Worm (Caenorhabditis elegans): ENCODE results near the gene K08E4.7.

DNA sequence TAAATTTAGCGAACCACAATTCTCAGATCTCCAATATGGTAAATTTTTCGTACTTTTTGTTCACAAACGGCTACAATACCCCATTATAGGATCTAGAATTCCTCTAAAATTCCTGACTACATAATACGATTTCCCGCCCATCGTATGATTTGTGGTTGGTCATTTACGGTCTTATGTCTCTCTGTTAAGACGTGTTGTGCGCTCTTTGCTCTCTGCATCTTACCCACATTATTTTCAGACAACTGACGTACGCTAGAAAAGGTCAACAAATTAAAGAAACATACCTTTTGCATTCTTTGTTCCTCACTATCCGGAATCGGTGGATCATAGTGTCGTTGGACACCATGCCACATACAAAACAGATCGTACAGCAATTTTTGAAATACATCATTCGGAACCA is 32.5 kb upstream of the K08E4.7 start:
- TF ChIP-seq tbx-11 (GFP tag; IDR thresholded peaks at IDR 0.05) (no peak), hmg-4 (GFP tag; optimal IDR thresholded peaks at IDR 0.05) (no peak), flt-1 (GFP tag; IDR thresholded peaks at IDR 0.05) (no peak), ama-1 (optimal IDR thresholded peaks at IDR 0.05) (no peak), ceh-13 (GFP tag; optimal IDR thresholded peaks at IDR 0.05) (no peak), sea-1 (GFP tag; conservative IDR thresholded peaks at IDR 0.05) (no peak), B0310.2 (tag; optimal IDR thresholded peaks at IDR 0.05) (no peak), F13C5.2 (tag; optimal IDR thresholded peaks at IDR 0.05) (no peak), tbx-37 (GFP tag; conservative IDR thresholded peaks at IDR 0.05) (no peak)
